Fruit fly (Drosophila melanogaster): Measurements from ENCODE around the gene Glyp.

dm6 chr2L:2164520-2165237 lies 34.1 kb downstream of the Glyp start:
- TF ChIP-seq CG7101 (tag; optimal IDR thresholded peaks at IDR 0.05) (no peak), Clk (GFP tag; optimal IDR thresholded peaks at IDR 0.05) (no peak), cnc (optimal IDR thresholded peaks at IDR 0.05) (no peak), CG5204 (GFP tag; optimal IDR thresholded peaks at IDR 0.05) (no peak), bab1 (GFP tag; optimal IDR thresholded peaks at IDR 0.05) (no peak)
